Worm (Caenorhabditis elegans): ENCODE data around the gene cyn-11.

DNA sequence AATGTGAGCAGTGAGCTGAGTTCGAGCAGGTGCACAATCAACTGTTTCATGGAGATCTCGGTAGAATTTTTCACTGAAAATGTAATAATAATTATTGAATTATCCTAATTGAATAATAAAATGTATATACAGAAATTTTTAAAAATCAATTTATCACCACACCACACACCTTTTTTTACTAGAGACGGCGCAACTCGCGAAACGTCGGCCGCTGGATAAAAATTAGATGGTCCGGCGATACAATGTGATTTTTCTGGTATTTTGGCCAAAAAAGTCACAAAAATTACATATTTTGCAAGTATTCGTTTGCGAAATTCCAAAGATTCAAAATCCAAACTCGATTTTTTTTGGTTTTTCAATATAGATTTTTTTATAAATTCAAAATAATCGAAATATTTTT, 45.2 kb downstream of the cyn-11 start:
- TF ChIP-seq aly-1 (tag; optimal IDR thresholded peaks at IDR 0.05) (no peak), flt-1 (GFP tag; IDR thresholded peaks at IDR 0.05) (no peak), ceh-36 (tag; optimal IDR thresholded peaks at IDR 0.05) (no peak), B0310.2 (tag; optimal IDR thresholded peaks at IDR 0.05) (no peak), tra-4 (tag; optimal IDR thresholded peaks at IDR 0.05) (no peak), ama-1 (optimal IDR thresholded peaks at IDR 0.05) (no peak), hmg-4 (GFP tag; optimal IDR thresholded peaks at IDR 0.05) (no peak), ceh-13 (GFP tag; optimal IDR thresholded peaks at IDR 0.05) (no peak), scrt-1 (GFP tag; IDR thresholded peaks at IDR 0.05) (no peak), tbx-37 (GFP tag; conservative IDR thresholded peaks at IDR 0.05) (no peak), ets-7 (tag; optimal IDR thresholded peaks at IDR 0.05) (no peak)
